Worm (Caenorhabditis elegans) whole organism, L1 larva: ENCODE results near the gene F35F10.5.

Experiments used
- C04F5.9 ChIP-seq: sonication (generic microtip); optimal IDR thresholded peaks from 2 replicates; lab custom pipeline; 2016; ENCODE audit warnings: missing genetic modification characterization, missing compliant biosample characterization
- C16A3.4 ChIP-seq: fragments of 150-350 bp; optimal IDR thresholded peaks from 2 replicates; lab custom pipeline; 2014; ENCODE audit warnings: missing biosample characterization, missing genetic modification characterization
- F16B12.6 ChIP-seq: fragments of 150-350 bp; optimal IDR thresholded peaks from 2 replicates; lab custom pipeline; 2014; ENCODE audit warnings: missing biosample characterization, missing genetic modification characterization
- blmp-1 ChIP-seq: fragments of 150-350 bp; optimal IDR thresholded peaks from 2 replicates; lab custom pipeline; 2014; ENCODE audit warnings: missing biosample characterization, missing genetic modification characterization
- ceh-82 ChIP-seq, 3 experiments: fragments of 150-350 bp in 1 of 3; sonication (generic microtip) in 2 of 3; optimal IDR thresholded peaks; 2 replicates each; lab custom pipeline; 2014 to 2017; ENCODE audit warnings: missing biosample characterization in 3 of 3, missing genetic modification characterization in 3 of 3
- ces-1 ChIP-seq: fragments of 150-350 bp; optimal IDR thresholded peaks from 2 replicates; lab custom pipeline; 2014; ENCODE audit warnings: missing biosample characterization, missing genetic modification reagents, missing genetic modification characterization
- dpl-1 ChIP-seq, 3 experiments: fragments of 150-350 bp in 2 of 3; sonication (generic microtip) in 1 of 3; optimal IDR thresholded peaks; 2 replicates each; lab custom pipeline; 2014 to 2017; ENCODE audit warnings: missing biosample characterization in 3 of 3, missing genetic modification characterization in 3 of 3, missing genetic modification reagents in 3 of 3
- efl-1 ChIP-seq, 4 experiments: fragments of 150-350 bp; optimal IDR thresholded peaks in 3 of 4; peaks in 1 of 4; 1 replicate in 1 of 4; 2 replicates in 3 of 4; lab custom pipeline; 2014; ENCODE audit warnings: missing biosample characterization in 2 of 4, missing genetic modification characterization in 2 of 4, missing genetic modification reagents in 2 of 4
- egl-13 ChIP-seq: sonication (generic microtip); optimal IDR thresholded peaks from 2 replicates; lab custom pipeline; 2016; ENCODE audit warnings: missing genotype, missing genetic modification reagents, missing genetic modification characterization, missing compliant biosample characterization
- elt-2 ChIP-seq: sonication (generic microtip); optimal IDR thresholded peaks from 2 replicates; lab custom pipeline; 2016; ENCODE audit warnings: missing genetic modification characterization, mild to moderate bottlenecking, inconsistent platforms, missing compliant biosample characterization, missing genetic modification reagents
- ets-5 ChIP-seq: fragments of 200-800 bp; sonication (Bioruptor generic); IDR thresholded peaks from 2 replicates; pipeline ENCODE4 v1.3.6; 2022; ENCODE audit warnings: missing genetic modification characterization, missing compliant biosample characterization
- fkh-10 ChIP-seq: sonication (generic microtip); optimal IDR thresholded peaks from 2 replicates; lab custom pipeline; 2017; ENCODE audit warnings: missing biosample characterization, missing genetic modification reagents, missing genetic modification characterization
- fkh-4 ChIP-seq: sonication (generic microtip); optimal IDR thresholded peaks from 2 replicates; lab custom pipeline; 2016; ENCODE audit warnings: missing compliant biosample characterization, missing genetic modification characterization, borderline replicate concordance
- fkh-8 ChIP-seq: sonication (generic microtip); optimal IDR thresholded peaks from 2 replicates; lab custom pipeline; 2016; ENCODE audit warnings: mild to moderate bottlenecking, missing genetic modification characterization, missing compliant biosample characterization
- fos-1 ChIP-seq: fragments of 150-350 bp; optimal IDR thresholded peaks from 2 replicates; lab custom pipeline; 2014; ENCODE audit warnings: missing biosample characterization, missing genetic modification characterization
- hlh-4 ChIP-seq: sonication (generic microtip); optimal IDR thresholded peaks from 2 replicates; lab custom pipeline; 2016; ENCODE audit warnings: mild to moderate bottlenecking, missing genetic modification characterization, missing compliant biosample characterization
- hpl-2 ChIP-seq: fragments of 150-350 bp; optimal IDR thresholded peaks from 2 replicates; lab custom pipeline; 2014; ENCODE audit warnings: missing biosample characterization, missing genetic modification reagents, missing genetic modification characterization
- irx-1 ChIP-seq: sonication (generic microtip); optimal IDR thresholded peaks from 2 replicates; lab custom pipeline; 2016; ENCODE audit warnings: missing genetic modification characterization, missing compliant biosample characterization
- lin-13 ChIP-seq: fragments of 150-350 bp; optimal IDR thresholded peaks from 2 replicates; lab custom pipeline; 2014; ENCODE audit warnings: missing biosample characterization, missing genetic modification reagents, missing genetic modification characterization
- lin-14 ChIP-seq: fragments of 200-800 bp; sonication (Bioruptor generic); optimal IDR thresholded peaks from 2 replicates; lab custom pipeline; 2018; ENCODE audit warnings: mild to moderate bottlenecking, missing genetic modification characterization, moderate library complexity, missing compliant biosample characterization
- lin-35 ChIP-seq, 2 experiments: fragments of 150-350 bp; optimal IDR thresholded peaks; 2 replicates each; lab custom pipeline; 2014; ENCODE audit warnings: missing biosample characterization in 2 of 2, missing genetic modification characterization in 2 of 2, missing genetic modification reagents in 2 of 2
- lin-39 ChIP-seq: fragments of 150-350 bp; optimal IDR thresholded peaks from 2 replicates; lab custom pipeline; 2014; ENCODE audit warnings: missing biosample characterization, missing genetic modification reagents, missing genetic modification characterization
- lsy-2 ChIP-seq, 2 experiments: fragments of 150-350 bp; optimal IDR thresholded peaks; 2 replicates each; lab custom pipeline; 2014; ENCODE audit warnings: missing biosample characterization in 2 of 2, missing genetic modification characterization in 2 of 2
- mab-9 ChIP-seq: fragments of 200-800 bp; sonication (Bioruptor generic); IDR thresholded peaks from 2 replicates; pipeline ENCODE4 v1.3.6; 2022; ENCODE audit warnings: missing genetic modification reagents, missing genetic modification characterization, missing compliant biosample characterization
- mdl-1 ChIP-seq, 2 experiments: fragments of 150-350 bp; optimal IDR thresholded peaks; 2 replicates each; lab custom pipeline; 2014 to 2017; ENCODE audit warnings: missing biosample characterization in 2 of 2, missing genetic modification characterization in 2 of 2, inconsistent platforms in 1 of 2
- nhr-19 ChIP-seq: fragments of 200-800 bp; sonication (Bioruptor generic); conservative IDR thresholded peaks from 2 replicates; pipeline ENCODE4 v1.3.6; 2022; ENCODE audit warnings: missing genetic modification characterization, missing compliant biosample characterization
- nhr-20 ChIP-seq: sonication (generic microtip); optimal IDR thresholded peaks from 2 replicates; lab custom pipeline; 2016; ENCODE audit warnings: mild to moderate bottlenecking, missing genetic modification characterization, missing compliant biosample characterization
- nhr-237 ChIP-seq: fragments of 150-350 bp; optimal IDR thresholded peaks from 2 replicates; lab custom pipeline; 2014; ENCODE audit warnings: missing biosample characterization, missing genetic modification characterization
- nhr-47 ChIP-seq: sonication (generic microtip); optimal IDR thresholded peaks from 2 replicates; lab custom pipeline; 2016; ENCODE audit warnings: mild to moderate bottlenecking, missing genetic modification characterization, moderate library complexity, missing compliant biosample characterization
- nhr-71 ChIP-seq: sonication (generic microtip); optimal IDR thresholded peaks from 2 replicates; lab custom pipeline; 2016; ENCODE audit warnings: mild to moderate bottlenecking, missing genetic modification characterization, moderate library complexity, missing compliant biosample characterization
- nhr-84 ChIP-seq: sonication (generic microtip); optimal IDR thresholded peaks from 2 replicates; lab custom pipeline; 2017; ENCODE audit warnings: missing biosample characterization, missing genetic modification characterization
- nhr-85 ChIP-seq: sonication (generic microtip); peaks from one replicate; lab custom pipeline; 2016; ENCODE audit warnings: missing genetic modification characterization, inconsistent platforms, missing compliant biosample characterization
- nhr-90 ChIP-seq: sonication (generic microtip); optimal IDR thresholded peaks from 2 replicates; lab custom pipeline; 2016; ENCODE audit warnings: mild to moderate bottlenecking, missing genetic modification characterization, missing compliant biosample characterization; ENCODE audit not compliant: poor library complexity
- pax-3 ChIP-seq: fragments of 200-800 bp; sonication (Bioruptor generic); optimal IDR thresholded peaks from 2 replicates; lab custom pipeline; 2018; ENCODE audit warnings: mild to moderate bottlenecking, missing genetic modification characterization, moderate library complexity, missing compliant biosample characterization
- skn-1 ChIP-seq: fragments of 150-350 bp; optimal IDR thresholded peaks from 2 replicates; lab custom pipeline; 2014; ENCODE audit warnings: missing biosample characterization, missing genetic modification characterization
- snu-23 ChIP-seq: sonication (generic microtip); optimal IDR thresholded peaks from 2 replicates; lab custom pipeline; 2016; ENCODE audit warnings: missing genetic modification characterization, missing compliant biosample characterization
- sup-37 ChIP-seq: fragments of 200-800 bp; sonication (Bioruptor generic); optimal IDR thresholded peaks from 2 replicates; lab custom pipeline; 2018; ENCODE audit warnings: mild to moderate bottlenecking, missing genetic modification characterization, missing compliant biosample characterization
- swsn-7 ChIP-seq: sonication (generic microtip); optimal IDR thresholded peaks from 2 replicates; lab custom pipeline; 2016; ENCODE audit warnings: missing genetic modification characterization, missing compliant biosample characterization
- tbx-2 ChIP-seq: sonication (generic microtip); optimal IDR thresholded peaks from 2 replicates; lab custom pipeline; 2016; ENCODE audit warnings: missing genetic modification characterization, missing compliant biosample characterization
- tlp-1 ChIP-seq: fragments of 150-350 bp; optimal IDR thresholded peaks from 2 replicates; lab custom pipeline; 2014; ENCODE audit warnings: missing biosample characterization, missing genetic modification characterization
- unc-62 ChIP-seq: fragments of 150-350 bp; optimal IDR thresholded peaks from 2 replicates; lab custom pipeline; 2014; ENCODE audit warnings: missing biosample characterization, missing genetic modification reagents, missing genetic modification characterization
- xbp-1 ChIP-seq: sonication (generic microtip); optimal IDR thresholded peaks from 2 replicates; lab custom pipeline; 2016; ENCODE audit warnings: missing genetic modification characterization, missing compliant biosample characterization
- ztf-4 ChIP-seq: fragments of 150-350 bp; optimal IDR thresholded peaks from 2 replicates; lab custom pipeline; 2014; ENCODE audit warnings: missing biosample characterization, missing genetic modification characterization

Gene F35F10.5

ce11 chrV:3299437-3299836 lies 14.7 kb downstream of the F35F10.5 start:
- TF ChIP-seq lin-14 (GFP tag; lab: Kevin White, UChicago) (no peak), tlp-1 (tag; lab: Kevin White, UChicago) (no peak), mdl-1 (tag; optimal IDR thresholded peaks at IDR 0.05; lab: Kevin White, UChicago) (no peak), fkh-10 (no peak)
- TF ChIP-seq, all 84 proteins: peak for 0

ce11 chrV:3301898-3302297 lies 17.2 kb downstream of the F35F10.5 start, which contains the start of gene srbc-1:
Gene srbc-1 (minus strand): TSS chrV:3301998.
- TF ChIP-seq tlp-1 (tag; lab: Kevin White, UChicago) (no peak), nhr-71 (no peak), elt-2 (tag; lab: Kevin White, UChicago) (no peak), swsn-7 (no peak), skn-1 (no peak), unc-62 (GFP tag; lab: Kevin White, UChicago) (no peak), egl-13 (tag; lab: Kevin White, UChicago) (no peak), sup-37 (GFP tag; lab: Kevin White, UChicago) (no peak), efl-1 (optimal IDR thresholded peaks at IDR 0.05; lab: Kevin White, UChicago) (no peak), efl-1 (GFP tag; optimal IDR thresholded peaks at IDR 0.05 in 1 of 2; lab: Kevin White, UChicago) (no peak), nhr-90 (tag; lab: Kevin White, UChicago) (no peak), ets-5 (GFP tag; lab: Robert Waterston, UW) (no peak), fkh-10 (no peak), mab-9 (GFP tag; lab: Robert Waterston, UW) (no peak), fkh-4 (tag; lab: Kevin White, UChicago) (no peak), blmp-1 (tag; lab: Kevin White, UChicago) (no peak), ztf-4 (no peak), lin-14 (GFP tag; lab: Kevin White, UChicago) (no peak), hlh-4 (tag; lab: Kevin White, UChicago) (no peak)
- TF ChIP-seq, all 84 proteins: peak for 0

- TF ChIP-seq irx-1 (tag; lab: Kevin White, UChicago) (no peak), nhr-85 (tag; lab: Kevin White, UChicago) (peak; percentile 2)
These were observed 23.4 kb downstream of the F35F10.5 start, which contains the start of gene srbc-3 for ce11 chrV:3308169-3308568. Gene srbc-3 (plus strand): TSS chrV:3308469.

- TF ChIP-seq nhr-237 (tag; lab: Kevin White, UChicago) (no peak), egl-13 (tag; lab: Kevin White, UChicago) (no peak), C04F5.9 (no peak), fkh-4 (tag; lab: Kevin White, UChicago) (no peak), C16A3.4 (peak; percentile 0), sup-37 (GFP tag; lab: Kevin White, UChicago) (no peak), tbx-2 (peak; percentile 10), elt-2 (tag; lab: Kevin White, UChicago) (no peak), nhr-71 (peak; percentile 62), hlh-4 (tag; lab: Kevin White, UChicago) (no peak), nhr-20 (tag; lab: Kevin White, UChicago) (peak; percentile 32), pax-3 (no peak), lin-14 (GFP tag; lab: Kevin White, UChicago) (peak; percentile 92), nhr-85 (tag; lab: Kevin White, UChicago) (peak; percentile 21), lin-39 (tag; lab: Kevin White, UChicago) (no peak), nhr-47 (tag; lab: Kevin White, UChicago) (peak; percentile 18), lin-13 (GFP tag; lab: Kevin White, UChicago) (no peak), ces-1 (no peak), F16B12.6 (tag; lab: Kevin White, UChicago) (no peak), lsy-2 (tag; optimal IDR thresholded peaks at IDR 0.05; lab: Kevin White, UChicago) (peak in 1 of 2 experiments; percentile 3), tlp-1 (tag; lab: Kevin White, UChicago) (no peak), nhr-19 (peak; percentile 50), fkh-8 (tag; lab: Kevin White, UChicago) (peak; percentile 20), hpl-2 (no peak), nhr-84 (tag; lab: Kevin White, UChicago) (no peak), efl-1 (optimal IDR thresholded peaks at IDR 0.05; lab: Kevin White, UChicago) (peak in 1 of 2 experiments; percentile 19), efl-1 (GFP tag; optimal IDR thresholded peaks at IDR 0.05 in 1 of 2; lab: Kevin White, UChicago) (peak in 1 of 2 experiments; percentile 67), dpl-1 (GFP tag; optimal IDR thresholded peaks at IDR 0.05; lab: Kevin White, UChicago) (peak in 1 of 3 experiments; percentile 13), nhr-90 (tag; lab: Kevin White, UChicago) (no peak), snu-23 (GFP tag; lab: Kevin White, UChicago) (peak; percentile 51), ceh-82 (tag; optimal IDR thresholded peaks at IDR 0.05; lab: Kevin White, UChicago) (no peak), xbp-1 (tag; lab: Kevin White, UChicago) (no peak), fos-1 (tag; lab: Kevin White, UChicago) (no peak), lin-35 (GFP tag; optimal IDR thresholded peaks at IDR 0.05; lab: Kevin White, UChicago) (no peak)
These were observed 27.4 kb downstream of the F35F10.5 start, which contains the start of gene arrd-18 for ce11 chrV:3312067-3312666. Gene arrd-18 (minus strand): TSS chrV:3312117.
